Worm (Caenorhabditis elegans) whole organism, mixed stage, embryonic: Measurements from ENCODE around the gene clec-57.

ENCODE experiments used
- M03D4.4 ChIP-seq: sonication (generic microtip); optimal IDR thresholded peaks from 2 replicates; lab custom pipeline; 2017; ENCODE audit warnings: mild to moderate bottlenecking, missing genetic modification characterization, missing compliant biosample characterization
- bed-3 ChIP-seq: fragments of 200-800 bp; sonication (Bioruptor generic); optimal IDR thresholded peaks from 3 replicates; lab custom pipeline; 2018; ENCODE audit warnings: mild to moderate bottlenecking, missing genetic modification characterization, moderate library complexity, missing compliant biosample characterization
- blmp-1 ChIP-seq: fragments of 150-350 bp; optimal IDR thresholded peaks from 2 replicates; lab custom pipeline; 2014; ENCODE audit warnings: missing biosample characterization, missing genetic modification characterization
- ceh-43 ChIP-seq: fragments of 200-800 bp; sonication (Bioruptor generic); optimal IDR thresholded peaks from 2 replicates; lab custom pipeline; 2018; ENCODE audit warnings: mild to moderate bottlenecking, missing genetic modification characterization, moderate library complexity, missing compliant biosample characterization
- ceh-83 ChIP-seq: fragments of 200-800 bp; sonication (Bioruptor generic); optimal IDR thresholded peaks from 2 replicates; lab custom pipeline; 2018; ENCODE audit warnings: mild to moderate bottlenecking, missing genetic modification characterization, missing compliant biosample characterization
- ces-1 ChIP-seq: fragments of 150-350 bp; optimal IDR thresholded peaks from 2 replicates; lab custom pipeline; 2014; ENCODE audit warnings: missing biosample characterization, missing genetic modification reagents, missing genetic modification characterization
- cnd-1 ChIP-seq: fragments of 200-800 bp; sonication (Bioruptor generic); optimal IDR thresholded peaks from 2 replicates; lab custom pipeline; 2018; ENCODE audit warnings: mild to moderate bottlenecking, missing genetic modification characterization, missing compliant biosample characterization
- drap-1 ChIP-seq: fragments of 200-800 bp; sonication (Bioruptor generic); optimal IDR thresholded peaks from 3 replicates; lab custom pipeline; 2018; ENCODE audit warnings: mild to moderate bottlenecking, missing genetic modification characterization, missing compliant biosample characterization
- elt-1 ChIP-seq: sonication (generic microtip); optimal IDR thresholded peaks from 2 replicates; lab custom pipeline; 2017; ENCODE audit warnings: missing genetic modification characterization, mild to moderate bottlenecking, missing compliant biosample characterization, antibody characterized with exemption, moderate library complexity, borderline replicate concordance; ENCODE audit not compliant: insufficient read depth
- ham-2 ChIP-seq: fragments of 200-800 bp; sonication (Bioruptor generic); optimal IDR thresholded peaks from 2 replicates; lab custom pipeline; 2018; ENCODE audit warnings: mild to moderate bottlenecking, missing genetic modification characterization, missing compliant biosample characterization
- hlh-1 ChIP-seq: fragments of 150-350 bp; optimal IDR thresholded peaks from 2 replicates; lab custom pipeline; 2014; ENCODE audit warnings: missing biosample characterization, missing genetic modification reagents, missing genetic modification characterization
- lin-13 ChIP-seq: fragments of 150-350 bp; optimal IDR thresholded peaks from 2 replicates; lab custom pipeline; 2014; ENCODE audit warnings: missing biosample characterization, missing genetic modification characterization
- lin-32 ChIP-seq: fragments of 200-800 bp; sonication (Bioruptor generic); optimal IDR thresholded peaks from 2 replicates; lab custom pipeline; 2018; ENCODE audit warnings: mild to moderate bottlenecking, missing genetic modification characterization, missing compliant biosample characterization
- lsy-2 ChIP-seq: fragments of 150-350 bp; optimal IDR thresholded peaks from 2 replicates; lab custom pipeline; 2014; ENCODE audit warnings: missing biosample characterization, missing genetic modification characterization
- mab-5 ChIP-seq: fragments of 150-350 bp; optimal IDR thresholded peaks from 2 replicates; lab custom pipeline; 2014; ENCODE audit warnings: missing biosample characterization, missing genetic modification characterization
- mep-1 ChIP-seq: fragments of 150-350 bp; optimal IDR thresholded peaks from 2 replicates; lab custom pipeline; 2017; ENCODE audit warnings: missing biosample characterization, missing genetic modification reagents, missing genetic modification characterization, inconsistent platforms
- mls-2 ChIP-seq: sonication (generic microtip); optimal IDR thresholded peaks from 2 replicates; lab custom pipeline; 2016; ENCODE audit warnings: mild to moderate bottlenecking, missing genetic modification characterization, moderate library complexity, missing compliant biosample characterization
- nhr-12 ChIP-seq: fragments of 150-350 bp; optimal IDR thresholded peaks from 2 replicates; lab custom pipeline; 2014; ENCODE audit warnings: missing biosample characterization, missing genetic modification characterization
- nhr-2 ChIP-seq: fragments of 150-350 bp; optimal IDR thresholded peaks from 2 replicates; lab custom pipeline; 2014; ENCODE audit warnings: missing biosample characterization, missing genetic modification characterization
- nhr-237 ChIP-seq: fragments of 150-350 bp; optimal IDR thresholded peaks from 2 replicates; lab custom pipeline; 2014; ENCODE audit warnings: missing biosample characterization, missing genetic modification characterization
- nhr-28 ChIP-seq: fragments of 150-350 bp; optimal IDR thresholded peaks from 2 replicates; lab custom pipeline; 2014; ENCODE audit warnings: missing biosample characterization, missing genetic modification characterization
- nhr-76 ChIP-seq: sonication (generic microtip); optimal IDR thresholded peaks from 2 replicates; lab custom pipeline; 2017; ENCODE audit warnings: missing biosample characterization, missing genetic modification characterization
- pha-4 ChIP-seq: fragments of 150-350 bp; optimal IDR thresholded peaks from 2 replicates; lab custom pipeline; 2018; ENCODE audit warnings: missing biosample characterization, missing genetic modification reagents, missing genetic modification characterization
- sem-2 ChIP-seq: fragments of 200-800 bp; sonication (Bioruptor generic); optimal IDR thresholded peaks from 2 replicates; lab custom pipeline; 2018; ENCODE audit warnings: mild to moderate bottlenecking, missing genetic modification characterization, missing compliant biosample characterization
- sptf-1 ChIP-seq: sonication (generic microtip); optimal IDR thresholded peaks from 2 replicates; lab custom pipeline; 2017; ENCODE audit warnings: mild to moderate bottlenecking, missing genetic modification characterization, moderate library complexity, missing compliant biosample characterization
- tbx-8 ChIP-seq: fragments of 200-800 bp; sonication (Bioruptor generic); optimal IDR thresholded peaks from 2 replicates; lab custom pipeline; 2018; ENCODE audit warnings: mild to moderate bottlenecking, missing genetic modification characterization, moderate library complexity, missing compliant biosample characterization
- unc-120 ChIP-seq: sonication (generic microtip); optimal IDR thresholded peaks from 2 replicates; lab custom pipeline; 2017; ENCODE audit warnings: missing genetic modification characterization, missing compliant biosample characterization; ENCODE audit not compliant: poor library complexity, severe bottlenecking
- unc-39 ChIP-seq: fragments of 150-350 bp; optimal IDR thresholded peaks from 2 replicates; lab custom pipeline; 2014; ENCODE audit warnings: missing biosample characterization, missing genetic modification characterization
- unc-62 ChIP-seq: fragments of 150-350 bp; optimal IDR thresholded peaks from 2 replicates; lab custom pipeline; 2014; ENCODE audit warnings: missing biosample characterization, missing genetic modification reagents, missing genetic modification characterization

clec-57 gene

DNA sequence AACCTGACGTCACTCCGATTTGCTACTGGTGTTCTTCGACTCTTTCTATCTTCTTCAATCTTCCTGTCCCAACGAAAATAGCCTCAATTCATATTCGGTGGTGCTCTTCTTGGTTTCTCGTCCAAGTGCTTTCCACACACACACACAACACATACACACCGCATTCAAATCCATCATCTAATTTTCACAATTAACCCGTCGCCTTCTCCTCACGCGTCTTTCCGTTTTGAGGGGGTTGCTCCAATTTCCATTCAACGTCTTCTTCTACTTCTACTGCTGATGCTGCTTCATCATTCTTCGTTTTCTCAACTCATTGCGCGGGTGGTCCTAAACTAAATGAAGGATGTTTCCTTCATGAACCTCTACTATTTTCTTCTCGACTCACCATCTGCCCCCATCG, 22.1 kb downstream of the clec-57 start:
- TF ChIP-seq unc-62 (GFP tag; lab: Kevin White, UChicago), result no peak
- no peak for TF ChIP-seq sem-2 (GFP tag; lab: Kevin White, UChicago)
- TF ChIP-seq drap-1, result peak; percentile 55
- peak; percentile 2 for TF ChIP-seq sptf-1 (tag; lab: Kevin White, UChicago)
- TF ChIP-seq mep-1 (tag; lab: Kevin White, UChicago), result no peak
- peak; percentile 92 for TF ChIP-seq ces-1
- no peak for TF ChIP-seq cnd-1 (tag; lab: Kevin White, UChicago)

DNA sequence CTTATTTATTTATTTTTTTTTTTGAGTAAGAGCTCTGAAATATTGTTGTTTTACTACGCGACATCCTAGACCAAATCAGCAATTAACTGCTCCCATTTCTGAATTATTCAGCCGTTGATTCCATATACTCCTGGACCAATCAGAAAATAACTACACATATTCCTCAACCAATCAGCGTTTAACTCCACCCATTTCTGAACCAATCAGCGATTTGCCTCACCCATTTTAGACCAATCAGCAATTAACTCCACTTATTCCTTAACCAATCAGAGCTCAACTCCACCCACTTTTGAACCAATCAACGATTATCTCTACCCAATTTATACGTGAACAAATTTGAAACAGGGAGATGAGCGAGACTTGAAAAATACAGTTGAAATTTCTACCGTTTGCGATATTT, 24.6 kb downstream of the clec-57 start:
- TF ChIP-seq unc-62 (GFP tag; lab: Kevin White, UChicago) (no peak), ces-1 (no peak), hlh-1 (tag; lab: Kevin White, UChicago) (no peak), sem-2 (GFP tag; lab: Kevin White, UChicago) (no peak), blmp-1 (tag; lab: Kevin White, UChicago) (no peak), nhr-237 (no peak), nhr-12 (tag; lab: Kevin White, UChicago) (no peak), lsy-2 (tag; lab: Kevin White, UChicago) (no peak), nhr-2 (tag; lab: Kevin White, UChicago) (no peak)
- TF ChIP-seq, all 35 proteins: peak for 0

DNA sequence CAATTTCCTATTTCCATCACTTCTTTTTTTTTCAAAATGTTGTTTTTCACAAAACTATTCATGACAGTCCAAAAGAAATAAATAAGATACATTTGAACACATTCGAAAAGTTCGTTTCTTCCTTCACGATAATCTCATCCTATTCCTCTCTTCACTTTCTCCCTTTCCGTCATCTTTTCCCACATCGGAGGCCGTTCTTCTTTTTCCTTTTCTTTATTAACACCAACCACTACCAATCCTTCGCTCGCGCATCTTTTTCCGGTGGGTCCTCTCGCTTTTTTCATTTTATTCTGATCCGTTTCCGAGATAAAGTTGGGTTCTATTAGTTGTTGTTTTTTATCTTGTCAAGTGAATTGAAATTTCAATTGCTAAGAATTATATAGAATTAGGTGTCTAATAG, 26.5 kb downstream of the clec-57 start:
- peak; percentile 25 for TF ChIP-seq elt-1 (tag; lab: Kevin White, UChicago)
- TF ChIP-seq unc-62 (GFP tag; lab: Kevin White, UChicago), result no peak
- TF ChIP-seq blmp-1 (tag; lab: Kevin White, UChicago), result peak; percentile 89
- TF ChIP-seq drap-1, result no peak
- no peak for TF ChIP-seq ceh-43 (GFP tag; lab: Kevin White, UChicago)
- TF ChIP-seq tbx-8 (GFP tag; lab: Kevin White, UChicago), result no peak
- TF ChIP-seq, all 35 proteins: peak for 2

DNA sequence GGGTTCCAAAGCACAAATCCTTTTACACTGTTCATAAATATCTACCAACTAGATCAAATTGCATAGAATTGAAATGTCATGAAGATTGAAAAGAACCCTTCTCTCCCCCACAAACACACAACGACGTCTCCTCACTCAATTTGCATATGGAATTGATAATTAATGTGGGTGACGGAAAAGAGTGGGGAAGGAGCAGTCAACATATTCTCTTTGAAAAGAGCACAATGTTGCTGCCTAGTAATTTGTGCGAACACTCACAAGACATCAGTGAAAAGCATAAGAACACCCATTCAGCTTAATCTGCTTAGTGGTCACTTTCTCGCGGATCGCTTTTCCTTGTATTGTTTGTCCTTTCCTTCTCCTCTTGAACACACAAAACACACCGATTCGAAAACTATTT, 27.4 kb downstream of the clec-57 start:
- TF ChIP-seq nhr-2 (tag; lab: Kevin White, UChicago) (no peak), nhr-237 (no peak), elt-1 (tag; lab: Kevin White, UChicago) (no peak), unc-39 (tag; lab: Kevin White, UChicago) (no peak), ces-1 (peak; percentile 86), nhr-12 (tag; lab: Kevin White, UChicago) (no peak), unc-120 (tag; lab: Kevin White, UChicago) (no peak), cnd-1 (tag; lab: Kevin White, UChicago) (no peak), drap-1 (peak; percentile 51), nhr-76 (tag; lab: Kevin White, UChicago) (no peak), unc-62 (GFP tag; lab: Kevin White, UChicago) (peak; percentile 27), pha-4 (tag; lab: Kevin White, UChicago) (no peak), mls-2 (tag; lab: Kevin White, UChicago) (no peak), mab-5 (tag; lab: Kevin White, UChicago) (no peak), M03D4.4 (no peak), ceh-43 (GFP tag; lab: Kevin White, UChicago) (no peak), bed-3 (GFP tag; lab: Kevin White, UChicago) (no peak), mep-1 (tag; lab: Kevin White, UChicago) (no peak), ceh-83 (no peak), nhr-28 (no peak), lin-32 (GFP tag; lab: Kevin White, UChicago) (no peak)

DNA sequence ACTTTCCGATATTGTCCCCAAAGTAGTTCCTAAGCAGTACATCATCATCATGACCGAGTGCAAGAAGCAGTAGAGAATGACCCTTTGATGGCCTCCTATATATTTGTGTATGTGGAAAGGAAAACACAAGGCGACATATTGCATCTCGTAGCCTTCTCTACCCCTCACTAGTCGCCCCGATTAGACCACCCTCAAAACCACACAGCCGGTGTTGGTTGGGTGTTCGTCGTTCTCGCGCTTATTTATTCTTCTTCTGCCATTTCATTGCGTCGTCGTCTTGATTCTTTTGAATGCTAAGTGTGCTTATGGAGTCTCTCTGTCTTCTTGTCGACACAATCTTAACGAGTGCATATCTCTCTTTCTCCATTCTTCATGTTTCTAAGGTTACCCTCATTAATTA, 29.2 kb downstream of the clec-57 start:
- TF ChIP-seq ces-1 (peak; percentile 8), hlh-1 (tag; lab: Kevin White, UChicago) (no peak), sptf-1 (tag; lab: Kevin White, UChicago) (peak; percentile 46), ham-2 (GFP tag; lab: Kevin White, UChicago) (peak; percentile 63), mep-1 (tag; lab: Kevin White, UChicago) (peak; percentile 52), ceh-83 (no peak), lin-13 (peak; percentile 51), mls-2 (tag; lab: Kevin White, UChicago) (peak; percentile 50), unc-62 (GFP tag; lab: Kevin White, UChicago) (no peak), nhr-2 (tag; lab: Kevin White, UChicago) (peak; percentile 84), cnd-1 (tag; lab: Kevin White, UChicago) (peak; percentile 22)
